Fruit fly (Drosophila melanogaster): Measurements from ENCODE around the gene CG6184.
A peak's percentile ranks its signal among the peaks of the same experiment; 100 is the strongest.

Gene CG6184

DNA sequence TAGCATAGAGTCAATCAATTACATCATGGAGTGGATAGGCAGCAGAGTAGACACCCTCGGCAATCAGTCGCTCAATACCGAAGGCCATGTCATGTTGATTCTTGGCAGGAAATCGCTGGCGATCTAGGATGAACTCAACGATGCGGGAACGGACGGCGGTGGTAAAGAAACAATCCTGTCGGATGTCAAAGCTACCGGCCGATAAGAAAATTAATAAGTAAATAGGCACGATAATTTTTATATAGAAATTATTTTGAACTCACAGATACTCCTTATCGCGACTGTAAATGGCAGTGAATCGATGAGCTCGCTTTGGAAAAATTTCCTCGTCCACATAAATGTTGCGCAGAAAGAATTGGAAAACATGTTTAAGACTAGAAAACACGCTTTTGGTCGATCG is 19.7 kb downstream of the CG6184 start:
- no peak for TF ChIP-seq CG8924 (tag; optimal IDR thresholded peaks at IDR 0.05)
- no peak for TF ChIP-seq jigr1 (GFP tag; IDR thresholded peaks at IDR 0.05)
- no peak for TF ChIP-seq kay (GFP tag; optimal IDR thresholded peaks at IDR 0.05)
- TF ChIP-seq HLH3B (GFP tag; IDR thresholded peaks at IDR 0.05) = 0 out of 2 replicates have a peak, but pooled peaks have one; percentile 12

DNA sequence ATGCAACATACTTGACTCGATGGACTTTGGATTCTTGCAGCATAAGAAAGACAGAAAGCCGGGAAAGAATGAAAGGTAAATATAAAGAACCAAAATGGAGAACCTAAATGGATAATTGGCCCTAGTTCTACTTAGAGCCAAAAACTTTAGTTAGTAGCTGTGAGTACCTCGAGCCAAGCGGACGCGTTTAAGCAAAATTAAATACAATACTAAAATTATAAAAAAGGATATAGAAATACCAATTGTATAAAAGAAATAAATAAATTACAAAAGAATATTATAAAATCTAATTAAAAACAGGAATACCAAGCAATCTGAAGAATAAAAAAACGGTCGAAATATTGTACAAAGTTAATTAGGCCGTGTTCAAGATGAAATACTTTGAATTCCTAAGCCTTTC is 23.0 kb downstream of the CG6184 start, which contains the start of gene CG34138:
Gene CG34138, plus strand, starts transcription at position 301 of the 400 bp plus-strand sequence.
- TF ChIP-seq aop (GFP tag; IDR thresholded peaks at IDR 0.05) = no peak
- no peak for TF ChIP-seq Sry-β (GFP tag; optimal IDR thresholded peaks at IDR 0.05)
- no peak for TF ChIP-seq CG2712 (tag; optimal IDR thresholded peaks at IDR 0.05)
- TF ChIP-seq Dek (tag; optimal IDR thresholded peaks at IDR 0.05) = no peak
- no peak for TF ChIP-seq CG18476 (GFP tag; optimal IDR thresholded peaks at IDR 0.05)
- TF ChIP-seq tin (GFP tag; optimal IDR thresholded peaks at IDR 0.05) = no peak
- no peak for TF ChIP-seq CG3995 (GFP tag; optimal IDR thresholded peaks at IDR 0.05)
- no peak for TF ChIP-seq Camta (GFP tag; optimal IDR thresholded peaks at IDR 0.05)
- no peak for TF ChIP-seq MTF-1 (GFP tag; optimal IDR thresholded peaks at IDR 0.05; ENCODE audit: borderline replicate concordance)
- no peak for TF ChIP-seq CG9609 (GFP tag; optimal IDR thresholded peaks at IDR 0.05)
- TF ChIP-seq Dbx (GFP tag; IDR thresholded peaks at IDR 0.05) = no peak
- TF ChIP-seq HLH54F (GFP tag; optimal IDR thresholded peaks at IDR 0.05) = no peak
- no peak for TF ChIP-seq CG32767 (GFP tag; IDR thresholded peaks at IDR 0.05)
- TF ChIP-seq so (GFP tag; IDR thresholded peaks at IDR 0.05) = no peak
- no peak for TF ChIP-seq bsh (GFP tag; optimal IDR thresholded peaks at IDR 0.05)
- no peak for TF ChIP-seq ERR (GFP tag; optimal IDR thresholded peaks at IDR 0.05)
- no peak for TF ChIP-seq CG12236 (GFP tag; optimal IDR thresholded peaks at IDR 0.05)

DNA sequence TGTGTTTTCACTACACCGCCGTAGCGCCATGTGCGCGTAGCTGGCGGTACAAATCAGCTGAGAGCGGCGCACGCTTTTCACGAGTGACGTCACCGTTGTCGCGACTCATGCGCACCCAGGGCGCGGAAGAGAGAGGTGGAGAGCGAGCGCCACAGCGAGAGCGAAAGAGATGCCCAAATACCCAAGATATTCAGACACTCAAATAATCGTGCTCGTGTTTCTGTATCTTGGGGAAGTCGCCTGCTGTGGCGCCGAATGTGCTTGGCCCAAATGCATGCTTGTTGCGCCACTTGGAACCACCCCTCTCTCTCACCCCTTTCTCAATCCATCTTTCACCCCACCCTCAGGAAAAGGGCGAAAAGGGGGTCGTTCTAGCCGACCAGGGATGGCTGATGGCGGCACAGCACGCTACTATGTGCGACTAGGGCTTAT is 25.0 kb downstream of the CG6184 start, which contains the start of gene CG6231:
Gene CG6231, minus strand, starts transcription at position 34 of the 432 bp plus-strand sequence.
- TF ChIP-seq repo (GFP tag; optimal IDR thresholded peaks at IDR 0.05) = no peak
- TF ChIP-seq CG8089 (GFP tag; optimal IDR thresholded peaks at IDR 0.05) = no peak
- TF ChIP-seq trh (GFP tag; optimal IDR thresholded peaks at IDR 0.05) = no peak
- peak; percentile 33 for TF ChIP-seq CG10543 (GFP tag; optimal IDR thresholded peaks at IDR 0.05)
- TF ChIP-seq CG8281 (tag; optimal IDR thresholded peaks at IDR 0.05) = no peak
- no peak for TF ChIP-seq Spps (tag; optimal IDR thresholded peaks at IDR 0.05)
- TF ChIP-seq E2f2 (GFP tag; IDR thresholded peaks at IDR 0.05) = peak; percentile 20; the same call in 1 of the 2 replicates
- no peak for TF ChIP-seq CG9932 (GFP tag; IDR thresholded peaks at IDR 0.05)
- TF ChIP-seq sens-2 (GFP tag; IDR thresholded peaks at IDR 0.05) = no peak
- no peak for TF ChIP-seq NfI (GFP tag; optimal IDR thresholded peaks at IDR 0.05)
- TF ChIP-seq zfh2 (GFP tag; optimal IDR thresholded peaks at IDR 0.05) = no peak
- no peak for TF ChIP-seq Vsx1 (GFP tag; optimal IDR thresholded peaks at IDR 0.05)
- TF ChIP-seq crol (GFP tag; IDR thresholded peaks at IDR 0.05) = peak; percentile 87
- TF ChIP-seq ttk (GFP tag; IDR thresholded peaks at IDR 0.05) = peak; percentile 80
- TF ChIP-seq grn (GFP tag; optimal IDR thresholded peaks at IDR 0.05) = no peak
- no peak for TF ChIP-seq CG2129 (GFP tag; IDR thresholded peaks at IDR 0.05; ENCODE audit: partially characterized antibody)
- TF ChIP-seq Atf6 (GFP tag; IDR thresholded peaks at IDR 0.05) = no peak
- no peak for TF ChIP-seq CG8290 (GFP tag; optimal IDR thresholded peaks at IDR 0.05)
- TF ChIP-seq CG8290 (tag; optimal IDR thresholded peaks at IDR 0.05) = peak in 1 of 2 experiments; percentile 41
- TF ChIP-seq disco-r (GFP tag; optimal IDR thresholded peaks at IDR 0.05) = no peak
- TF ChIP-seq vvl (GFP tag; IDR thresholded peaks at IDR 0.05) = peak; percentile 46; the same call in 1 of the 2 replicates
- TF ChIP-seq gsb (GFP tag; IDR thresholded peaks at IDR 0.05) = no peak
- TF ChIP-seq CG16815 (GFP tag; optimal IDR thresholded peaks at IDR 0.05) = no peak
- TF ChIP-seq Antp (GFP tag; optimal IDR thresholded peaks at IDR 0.05) = peak; percentile 8
- TF ChIP-seq kay (GFP tag; optimal IDR thresholded peaks at IDR 0.05) = peak; percentile 8
- TF ChIP-seq CG18011 (GFP tag; optimal IDR thresholded peaks at IDR 0.05) = no peak
- TF ChIP-seq Asciz (GFP tag; optimal IDR thresholded peaks at IDR 0.05) = no peak
- TF ChIP-seq sima (GFP tag; optimal IDR thresholded peaks at IDR 0.05) = no peak
- TF ChIP-seq Hr78 (GFP tag; optimal IDR thresholded peaks at IDR 0.05) = no peak
- peak; percentile 18 for TF ChIP-seq yki (optimal IDR thresholded peaks at IDR 0.05)
- no peak for TF ChIP-seq gcm2 (GFP tag; optimal IDR thresholded peaks at IDR 0.05)
